Worm (Caenorhabditis elegans) whole organism, L4 larva: ENCODE results near the gene Y116A8B.4.

Experiments used
- D1046.2 ChIP-seq: fragments of 200-800 bp; sonication (Bioruptor generic); IDR thresholded peaks from 2 replicates; pipeline ENCODE4 v1.3.6; 2022; ENCODE audit warnings: missing genetic modification characterization, missing compliant biosample characterization
- F44E2.7 ChIP-seq: fragments of 200-800 bp; sonication (Bioruptor generic); IDR thresholded peaks from 2 replicates; pipeline ENCODE4 v2.1.2; 2022; ENCODE audit warnings: missing genetic modification characterization, missing compliant biosample characterization
- T26A8.4 ChIP-seq: fragments of 200-800 bp; sonication (Bioruptor generic); IDR thresholded peaks from 2 replicates; pipeline ENCODE4 v1.3.6; 2022; ENCODE audit warnings: missing genetic modification characterization, missing compliant biosample characterization
- Y105C5A.15 ChIP-seq: fragments of 200-800 bp; sonication (Bioruptor generic); IDR thresholded peaks from 2 replicates; pipeline ENCODE4 v1.3.6; 2022; ENCODE audit warnings: missing genetic modification characterization, missing compliant biosample characterization
- Y48G9A.11 ChIP-seq: fragments of 200-800 bp; sonication (Bioruptor generic); IDR thresholded peaks from 2 replicates; pipeline ENCODE4 v1.3.6; 2022; ENCODE audit warnings: missing genetic modification reagents, missing genetic modification characterization, missing compliant biosample characterization
- ZK337.2 ChIP-seq: fragments of 200-800 bp; sonication (Bioruptor generic); IDR thresholded peaks from 2 replicates; pipeline ENCODE4 v1.3.6; 2022; ENCODE audit warnings: missing genetic modification reagents, missing genetic modification characterization, missing compliant biosample characterization
- aly-2 ChIP-seq: sonication (generic microtip); optimal IDR thresholded peaks from 2 replicates; lab custom pipeline; 2018; ENCODE audit warnings: missing biosample characterization, missing genetic modification characterization
- arid-1 ChIP-seq: fragments of 200-800 bp; sonication (Bioruptor generic); conservative IDR thresholded peaks from 2 replicates; pipeline ENCODE4 v1.3.6; 2022; ENCODE audit warnings: missing genetic modification reagents, missing genetic modification characterization, missing compliant biosample characterization
- attf-4 ChIP-seq: sonication (generic microtip); optimal IDR thresholded peaks from 3 replicates; lab custom pipeline; 2017; ENCODE audit warnings: missing biosample characterization, missing genetic modification characterization
- ceh-20 ChIP-seq: fragments of 200-800 bp; sonication (Bioruptor generic); IDR thresholded peaks from 2 replicates; pipeline ENCODE4 v1.3.6; 2022; ENCODE audit warnings: missing genetic modification reagents, missing genetic modification characterization, missing compliant biosample characterization
- ceh-28 ChIP-seq: fragments of 150-350 bp; optimal IDR thresholded peaks from 2 replicates; lab custom pipeline; 2014; ENCODE audit warnings: missing biosample characterization, missing genetic modification reagents, missing genetic modification characterization
- ceh-32 ChIP-seq: sonication (generic microtip); optimal IDR thresholded peaks from 2 replicates; lab custom pipeline; 2016; ENCODE audit warnings: mild to moderate bottlenecking, missing genetic modification characterization, missing compliant biosample characterization; ENCODE audit not compliant: poor library complexity
- ceh-62 ChIP-seq: sonication (generic microtip); optimal IDR thresholded peaks from 2 replicates; lab custom pipeline; 2017; ENCODE audit warnings: missing biosample characterization, missing genetic modification characterization
- ceh-82 ChIP-seq: sonication (generic microtip); optimal IDR thresholded peaks from 2 replicates; lab custom pipeline; 2017; ENCODE audit warnings: missing biosample characterization, missing genetic modification characterization
- cey-2 ChIP-seq: sonication (generic microtip); optimal IDR thresholded peaks from 3 replicates; lab custom pipeline; 2017; ENCODE audit warnings: missing genetic modification characterization, mild to moderate bottlenecking, missing compliant biosample characterization, antibody characterized with exemption, borderline replicate concordance; ENCODE audit not compliant: insufficient read depth
- ctbp-1 ChIP-seq: fragments of 200-800 bp; sonication (Bioruptor generic); IDR thresholded peaks from 2 replicates; pipeline ENCODE4 v1.3.6; 2022; ENCODE audit warnings: missing genetic modification reagents, missing genetic modification characterization, missing compliant biosample characterization
- daf-8 ChIP-seq: fragments of 200-800 bp; sonication (Bioruptor generic); IDR thresholded peaks from 2 replicates; pipeline ENCODE4 v1.3.6; 2022; ENCODE audit warnings: missing genetic modification characterization, missing compliant biosample characterization
- dmd-9 ChIP-seq: fragments of 200-800 bp; sonication (Bioruptor generic); IDR thresholded peaks from 2 replicates; pipeline ENCODE4 v1.3.6; 2022; ENCODE audit warnings: missing genetic modification reagents, missing genetic modification characterization, missing compliant biosample characterization
- dve-1 ChIP-seq: sonication (generic microtip); optimal IDR thresholded peaks from 2 replicates; lab custom pipeline; 2017; ENCODE audit warnings: antibody characterized with exemption, mild to moderate bottlenecking, missing genetic modification characterization, missing compliant biosample characterization; ENCODE audit not compliant: insufficient read depth
- gei-8 ChIP-seq: fragments of 200-800 bp; sonication (Bioruptor generic); optimal IDR thresholded peaks from 2 replicates; lab custom pipeline; 2018; ENCODE audit warnings: mild to moderate bottlenecking, missing genetic modification characterization, missing compliant biosample characterization
- hlh-30 ChIP-seq: sonication (generic microtip); optimal IDR thresholded peaks from 2 replicates; lab custom pipeline; 2017; ENCODE audit warnings: antibody characterized with exemption, mild to moderate bottlenecking, missing genetic modification characterization, missing compliant biosample characterization; ENCODE audit not compliant: insufficient read depth
- hmg-1.1 ChIP-seq: fragments of 200-800 bp; sonication (Bioruptor generic); IDR thresholded peaks from 2 replicates; pipeline ENCODE4 v1.3.6; 2022; ENCODE audit warnings: missing genetic modification reagents, missing genetic modification characterization, missing compliant biosample characterization
- jun-1 ChIP-seq: fragments of 150-350 bp; optimal IDR thresholded peaks from 2 replicates; lab custom pipeline; 2014; ENCODE audit warnings: missing biosample characterization, missing genetic modification reagents, missing genetic modification characterization
- lim-7 ChIP-seq: fragments of 200-800 bp; sonication (Bioruptor generic); IDR thresholded peaks from 2 replicates; pipeline ENCODE4 v1.3.6; 2022; ENCODE audit warnings: missing genetic modification characterization, missing compliant biosample characterization
- lin-1 ChIP-seq: fragments of 200-800 bp; sonication (Bioruptor generic); IDR thresholded peaks from 2 replicates; pipeline ENCODE4 v1.3.6; 2022; ENCODE audit warnings: missing genetic modification reagents, missing genetic modification characterization, missing compliant biosample characterization
- lin-15B ChIP-seq: fragments of 150-350 bp; sonication (generic microtip); optimal IDR thresholded peaks from 3 replicates; lab custom pipeline; 2014; ENCODE audit warnings: missing biosample characterization, missing genetic modification characterization
- lin-29 ChIP-seq: fragments of 200-800 bp; sonication (Bioruptor generic); IDR thresholded peaks from 2 replicates; pipeline ENCODE4 v1.3.6; 2022; ENCODE audit warnings: missing genetic modification reagents, missing genetic modification characterization, missing compliant biosample characterization
- lin-38 ChIP-seq: fragments of 200-800 bp; sonication (Bioruptor generic); IDR thresholded peaks from 2 replicates; pipeline ENCODE4 v1.3.6; 2022; ENCODE audit warnings: missing genetic modification reagents, missing genetic modification characterization, missing compliant biosample characterization
- lir-3 ChIP-seq: sonication (generic microtip); optimal IDR thresholded peaks from 2 replicates; lab custom pipeline; 2016; ENCODE audit warnings: mild to moderate bottlenecking, missing genetic modification characterization, missing compliant biosample characterization
- mdl-1 ChIP-seq, 2 experiments: fragments of 150-350 bp in 1 of 2; sonication (generic microtip) in 1 of 2; optimal IDR thresholded peaks; 2 replicates each; lab custom pipeline; 2014 to 2017; ENCODE audit warnings: missing biosample characterization in 2 of 2, missing genetic modification characterization in 2 of 2
- mep-1 ChIP-seq: fragments of 150-350 bp; sonication (generic microtip); optimal IDR thresholded peaks from 3 replicates; lab custom pipeline; 2014; ENCODE audit warnings: missing biosample characterization, missing genetic modification characterization
- nhr-102 ChIP-seq: sonication (generic microtip); optimal IDR thresholded peaks from 2 replicates; lab custom pipeline; 2016; ENCODE audit warnings: mild to moderate bottlenecking, missing genetic modification characterization, moderate library complexity, missing compliant biosample characterization
- nhr-11 ChIP-seq: fragments of 150-350 bp; optimal IDR thresholded peaks from 2 replicates; lab custom pipeline; 2014; ENCODE audit warnings: missing biosample characterization, missing genetic modification characterization
- nhr-237 ChIP-seq: sonication (generic microtip); optimal IDR thresholded peaks from 2 replicates; lab custom pipeline; 2017; ENCODE audit warnings: missing biosample characterization, missing genetic modification characterization
- nhr-25 ChIP-seq: sonication (generic microtip); optimal IDR thresholded peaks from 2 replicates; lab custom pipeline; 2017; ENCODE audit warnings: missing genetic modification characterization, mild to moderate bottlenecking, missing compliant biosample characterization, antibody characterized with exemption, moderate library complexity, borderline replicate concordance; ENCODE audit not compliant: insufficient read depth
- nhr-42 ChIP-seq: fragments of 200-800 bp; sonication (Bioruptor generic); IDR thresholded peaks from 2 replicates; pipeline ENCODE4 v1.3.6; 2022; ENCODE audit warnings: missing genetic modification characterization, missing compliant biosample characterization
- nhr-48 ChIP-seq: sonication (generic microtip); optimal IDR thresholded peaks from 2 replicates; lab custom pipeline; 2016; ENCODE audit warnings: mild to moderate bottlenecking, missing genetic modification characterization, missing compliant biosample characterization
- nhr-76 ChIP-seq: fragments of 150-350 bp; optimal IDR thresholded peaks from 2 replicates; lab custom pipeline; 2014; ENCODE audit warnings: missing biosample characterization, missing genetic modification characterization
- nhr-77 ChIP-seq: fragments of 150-350 bp; optimal IDR thresholded peaks from 2 replicates; lab custom pipeline; 2014; ENCODE audit warnings: missing biosample characterization, missing genetic modification characterization
- php-3 ChIP-seq: fragments of 200-800 bp; sonication (Bioruptor generic); IDR thresholded peaks from 2 replicates; pipeline ENCODE4 v1.3.6; 2022; ENCODE audit warnings: missing genetic modification reagents, missing genetic modification characterization, missing compliant biosample characterization
- pqm-1 ChIP-seq: sonication (generic microtip); optimal IDR thresholded peaks from 2 replicates; lab custom pipeline; 2017; ENCODE audit warnings: missing biosample characterization, missing genetic modification characterization
- saeg-2 ChIP-seq: fragments of 200-800 bp; sonication (Bioruptor generic); IDR thresholded peaks from 2 replicates; pipeline ENCODE4 v1.3.6; 2022; ENCODE audit warnings: missing genetic modification reagents, missing genetic modification characterization, missing compliant biosample characterization
- sdz-12 ChIP-seq: fragments of 200-800 bp; sonication (Bioruptor generic); optimal IDR thresholded peaks from 2 replicates; lab custom pipeline; 2018; ENCODE audit warnings: mild to moderate bottlenecking, missing genetic modification characterization, missing compliant biosample characterization
- set-16 ChIP-seq: fragments of 200-800 bp; sonication (Bioruptor generic); IDR thresholded peaks from 2 replicates; pipeline ENCODE4 v1.3.6; 2022; ENCODE audit warnings: missing genetic modification reagents, missing genetic modification characterization, missing compliant biosample characterization
- snpc-1.2 ChIP-seq: fragments of 200-800 bp; sonication (Bioruptor generic); IDR thresholded peaks from 2 replicates; pipeline ENCODE4 v1.3.6; 2022; ENCODE audit warnings: missing genetic modification reagents, missing genetic modification characterization, missing compliant biosample characterization
- tag-97 ChIP-seq: fragments of 200-800 bp; sonication (Bioruptor generic); IDR thresholded peaks from 2 replicates; pipeline ENCODE4 v1.3.6; 2022; ENCODE audit warnings: missing genetic modification characterization, missing compliant biosample characterization
- unc-39 ChIP-seq: sonication (generic microtip); optimal IDR thresholded peaks from 2 replicates; lab custom pipeline; 2017; ENCODE audit warnings: missing biosample characterization, missing genetic modification characterization
- unc-62 ChIP-seq, 3 experiments: fragments of 150-350 bp in 1 of 3; sonication (generic microtip); optimal IDR thresholded peaks in 2 of 3; peaks in 1 of 3; 1 replicate in 1 of 3; 2 replicates in 2 of 3; lab custom pipeline; 2014 to 2017; ENCODE audit warnings: missing biosample characterization in 3 of 3, missing genetic modification characterization in 3 of 3, missing genetic modification reagents in 3 of 3, missing genotype in 1 of 3
- zfp-2 ChIP-seq: sonication (generic microtip); optimal IDR thresholded peaks from 2 replicates; lab custom pipeline; 2016; ENCODE audit warnings: mild to moderate bottlenecking, missing genetic modification characterization, missing compliant biosample characterization
- zip-2 ChIP-seq: fragments of 150-350 bp; optimal IDR thresholded peaks from 2 replicates; lab custom pipeline; 2014; ENCODE audit warnings: missing biosample characterization, missing genetic modification characterization
- ztf-11 ChIP-seq: fragments of 150-350 bp; optimal IDR thresholded peaks from 2 replicates; lab custom pipeline; 2014; ENCODE audit warnings: missing biosample characterization, missing genetic modification characterization
- ztf-7 ChIP-seq: fragments of 150-350 bp; optimal IDR thresholded peaks from 2 replicates; lab custom pipeline; 2014; ENCODE audit warnings: missing biosample characterization, missing genetic modification characterization

Y116A8B.4 gene

DNA sequence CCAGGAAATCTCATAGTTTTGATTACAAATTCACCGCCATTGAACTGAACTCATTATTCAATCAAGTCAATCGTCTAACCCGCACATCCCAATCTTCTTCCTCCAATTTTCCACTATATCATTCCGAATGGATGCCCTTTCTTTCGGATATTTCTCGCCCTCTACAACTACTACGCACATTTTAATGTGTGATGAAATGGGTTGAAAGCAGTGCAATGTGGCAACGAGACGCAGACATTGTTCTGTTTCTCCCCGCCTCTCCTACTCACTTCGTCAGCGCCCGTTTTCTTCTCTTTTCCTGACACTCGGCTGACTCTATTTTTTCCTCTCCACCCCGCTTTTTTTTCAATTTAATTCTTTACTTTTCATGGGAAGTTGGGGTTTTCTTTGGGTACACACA, 45.1 kb downstream of the Y116A8B.4 start (continued):
- TF ChIP-seq nhr-48 (tag; lab: Kevin White, UChicago) (no peak), D1046.2 (GFP tag; lab: Robert Waterston, UW) (no peak), pqm-1 (tag; lab: Kevin White, UChicago) (no peak), ZK337.2 (GFP tag; lab: Robert Waterston, UW) (no peak), ctbp-1 (no peak), php-3 (GFP tag; lab: Robert Waterston, UW) (no peak), Y105C5A.15 (GFP tag; lab: Robert Waterston, UW) (no peak), nhr-25 (tag; lab: Kevin White, UChicago) (no peak), sdz-12 (GFP tag; lab: Kevin White, UChicago) (no peak), unc-39 (no peak), attf-4 (tag; lab: Kevin White, UChicago) (no peak), jun-1 (tag; lab: Kevin White, UChicago) (no peak), unc-62 (GFP tag; optimal IDR thresholded peaks at IDR 0.05 in 1 of 2; lab: Kevin White, UChicago) (peak in 1 of 2 experiments; percentile 97), unc-62 (tag; optimal IDR thresholded peaks at IDR 0.05; lab: Kevin White, UChicago) (no peak), nhr-76 (tag; lab: Kevin White, UChicago) (no peak), lin-29 (GFP tag; lab: Robert Waterston, UW) (no peak), nhr-102 (tag; lab: Kevin White, UChicago) (no peak), aly-2 (tag; lab: Kevin White, UChicago) (no peak), cey-2 (tag; lab: Kevin White, UChicago) (no peak), dve-1 (peak; percentile 17), ztf-11 (no peak), zfp-2 (tag; lab: Kevin White, UChicago) (no peak), ceh-32 (no peak), ceh-20 (GFP tag; lab: Robert Waterston, UW) (no peak), Y48G9A.11 (GFP tag; lab: Robert Waterston, UW) (no peak), ceh-62 (tag; lab: Kevin White, UChicago) (no peak), nhr-42 (GFP tag; lab: Robert Waterston, UW) (no peak), mdl-1 (tag; optimal IDR thresholded peaks at IDR 0.05; lab: Kevin White, UChicago) (no peak), lin-15B (no peak), daf-8 (no peak), zip-2 (tag; lab: Kevin White, UChicago) (no peak), ztf-7 (tag; lab: Kevin White, UChicago) (no peak), hmg-1.1 (GFP tag; lab: Robert Waterston, UW) (peak; percentile 72), ceh-82 (tag; lab: Kevin White, UChicago) (no peak), lir-3 (tag; lab: Kevin White, UChicago) (no peak), mep-1 (tag; lab: Kevin White, UChicago) (peak; percentile 60), tag-97 (no peak), snpc-1.2 (GFP tag; lab: Robert Waterston, UW) (peak; percentile 51), T26A8.4 (GFP tag; lab: Robert Waterston, UW) (no peak), lim-7 (no peak), saeg-2 (no peak), nhr-237 (tag; lab: Kevin White, UChicago) (no peak), lin-38 (no peak), ceh-28 (tag; lab: Kevin White, UChicago) (no peak), lin-1 (no peak), dmd-9 (no peak), nhr-11 (no peak), arid-1 (GFP tag; lab: Robert Waterston, UW) (no peak), F44E2.7 (GFP tag; lab: Robert Waterston, UW) (no peak), gei-8 (GFP tag; lab: Kevin White, UChicago) (no peak), hlh-30 (tag; lab: Kevin White, UChicago) (peak; percentile 46), nhr-77 (no peak), set-16 (no peak)
